Worm (Caenorhabditis elegans) whole organism, L2 larva: ENCODE results near the gene rars-2.

ENCODE experiments used
- R02D3.7 ChIP-seq: fragments of 150-350 bp; optimal IDR thresholded peaks from 2 replicates; lab custom pipeline; 2014; ENCODE audit warnings: missing biosample characterization, missing genetic modification characterization
- Y55F3AM.14 ChIP-seq: fragments of 200-800 bp; sonication (Bioruptor generic); optimal IDR thresholded peaks from 2 replicates; lab custom pipeline; 2018; ENCODE audit warnings: mild to moderate bottlenecking, missing genetic modification characterization, missing compliant biosample characterization
- aly-2 ChIP-seq: fragments of 150-350 bp; optimal IDR thresholded peaks from 2 replicates; lab custom pipeline; 2014; ENCODE audit warnings: missing biosample characterization, missing genetic modification characterization
- ama-1 ChIP-seq: fragments of 150-350 bp; optimal IDR thresholded peaks from 2 replicates; lab custom pipeline; 2018; ENCODE audit warnings: inconsistent platforms
- elt-3 ChIP-seq: sonication (generic microtip); optimal IDR thresholded peaks from 2 replicates; lab custom pipeline; 2017; ENCODE audit warnings: missing biosample characterization, missing genetic modification characterization
- fos-1 ChIP-seq: fragments of 150-350 bp; optimal IDR thresholded peaks from 2 replicates; lab custom pipeline; 2014; ENCODE audit warnings: missing biosample characterization, missing genetic modification characterization
- gmeb-1 ChIP-seq: fragments of 150-350 bp; optimal IDR thresholded peaks from 2 replicates; lab custom pipeline; 2014; ENCODE audit warnings: missing biosample characterization, missing genetic modification characterization
- lin-13 ChIP-seq: fragments of 150-350 bp; optimal IDR thresholded peaks from 2 replicates; lab custom pipeline; 2014; ENCODE audit warnings: missing biosample characterization, missing genetic modification reagents, missing genetic modification characterization
- lin-39 ChIP-seq: fragments of 150-350 bp; optimal IDR thresholded peaks from 2 replicates; lab custom pipeline; 2014; ENCODE audit warnings: missing biosample characterization, missing genetic modification reagents, missing genetic modification characterization
- nhr-25 ChIP-seq: fragments of 150-350 bp; sonication (generic microtip); optimal IDR thresholded peaks from 3 replicates; lab custom pipeline; 2014; ENCODE audit warnings: missing biosample characterization, missing genetic modification characterization
- skn-1 ChIP-seq: sonication (generic microtip); optimal IDR thresholded peaks from 2 replicates; lab custom pipeline; 2017; ENCODE audit warnings: missing biosample characterization, missing genetic modification characterization
- sma-3 ChIP-seq: sonication (generic microtip); optimal IDR thresholded peaks from 2 replicates; lab custom pipeline; 2016; ENCODE audit warnings: missing genetic modification reagents, missing genetic modification characterization, missing compliant biosample characterization
- snpc-4 ChIP-seq: fragments of 150-350 bp; optimal IDR thresholded peaks from 2 replicates; lab custom pipeline; 2014; ENCODE audit warnings: missing biosample characterization, missing genetic modification characterization

DNA sequence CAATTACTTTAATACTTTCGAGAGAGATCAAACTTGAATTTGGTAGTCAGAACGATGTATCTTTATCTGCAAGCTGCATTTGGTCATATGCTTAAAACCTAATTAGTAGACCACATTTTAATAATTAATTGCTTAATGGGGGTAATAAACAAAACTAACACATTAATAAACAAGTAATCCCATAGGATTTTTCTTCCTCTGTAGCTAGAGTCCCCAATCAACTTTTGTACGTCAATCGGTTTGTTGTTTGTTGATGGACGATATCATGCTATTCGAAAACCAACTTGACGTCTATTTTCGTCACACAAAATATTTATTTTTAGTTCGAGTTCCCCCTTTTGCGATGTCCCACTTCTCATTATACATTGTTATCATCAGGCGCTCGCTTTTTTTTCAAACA, 23.9 kb upstream of the rars-2 start:
- TF ChIP-seq sma-3 (GFP tag; lab: Kevin White, UChicago) (no peak), snpc-4 (no peak), gmeb-1 (tag; lab: Kevin White, UChicago) (no peak), R02D3.7 (no peak), aly-2 (tag; lab: Kevin White, UChicago) (no peak), nhr-25 (no peak), lin-13 (GFP tag; lab: Kevin White, UChicago) (no peak), fos-1 (tag; lab: Kevin White, UChicago) (no peak), lin-39 (no peak), ama-1 (lab: Kevin White, UChicago) (no peak), skn-1 (no peak), elt-3 (tag; lab: Kevin White, UChicago) (no peak), Y55F3AM.14 (GFP tag; lab: Kevin White, UChicago) (no peak)
